Fruit fly (Drosophila melanogaster) whole organism, embryonic: ENCODE measurements around the gene Syx1A.
A peak's percentile ranks its signal among the peaks of the same experiment; 100 is the strongest.

ENCODE experiments used
- Abd-B ChIP-seq: fragments of 200-800 bp; sonication (Bioruptor generic); optimal IDR thresholded peaks from 2 replicates; lab custom pipeline; 2018; ENCODE audit warnings: missing biosample characterization, mild to moderate bottlenecking, missing genetic modification characterization, moderate library complexity
- CG10366 ChIP-seq: fragments of 200-800 bp; sonication (Bioruptor generic); IDR thresholded peaks from 2 replicates; pipeline ENCODE4 v1.3.6; 2022; ENCODE audit warnings: missing biosample characterization, missing genetic modification characterization
- CG10654 ChIP-seq: fragments of 200-800 bp; sonication (Bioruptor generic); optimal IDR thresholded peaks from 2 replicates; lab custom pipeline; 2016; ENCODE audit warnings: missing biosample characterization, missing genetic modification characterization
- CG1233 ChIP-seq: fragments of 200-800 bp; sonication (Bioruptor generic); optimal IDR thresholded peaks from 4 replicates; lab custom pipeline; 2018; ENCODE audit warnings: missing biosample characterization, mild to moderate bottlenecking, missing genetic modification characterization
- CG14710 ChIP-seq: fragments of 200-800 bp; sonication (Bioruptor generic); optimal IDR thresholded peaks from 3 replicates; lab custom pipeline; 2019; ENCODE audit warnings: missing biosample characterization, mild to moderate bottlenecking, missing genetic modification characterization, moderate library complexity
- CG17385 ChIP-seq: fragments of 200-800 bp; sonication (Bioruptor generic); optimal IDR thresholded peaks from 3 replicates; lab custom pipeline; 2018; ENCODE audit warnings: missing biosample characterization, mild to moderate bottlenecking, missing genetic modification characterization
- CG18011 ChIP-seq: fragments of 200-800 bp; sonication (Bioruptor generic); optimal IDR thresholded peaks from 2 replicates; lab custom pipeline; 2017; ENCODE audit warnings: missing biosample characterization, missing genetic modification characterization, mild to moderate bottlenecking, moderate library complexity, missing genotype
- CG2199 ChIP-seq: fragments of 200-800 bp; sonication (Bioruptor generic); IDR thresholded peaks from 3 replicates; pipeline ENCODE4 v1.3.6; 2022; ENCODE audit warnings: missing biosample characterization, missing genetic modification characterization
- CG30431 ChIP-seq: fragments of 200-800 bp; sonication (Bioruptor generic); optimal IDR thresholded peaks from 2 replicates; lab custom pipeline; 2017; ENCODE audit warnings: missing biosample characterization, missing genetic modification characterization
- CG3163 ChIP-seq: fragments of 200-800 bp; sonication (Bioruptor generic); optimal IDR thresholded peaks from 3 replicates; lab custom pipeline; 2016; ENCODE audit warnings: missing biosample characterization, missing genetic modification characterization
- CG42726 ChIP-seq: fragments of 200-800 bp; sonication (Bioruptor generic); IDR thresholded peaks from 2 replicates; pipeline ENCODE4 v1.3.6; 2022; ENCODE audit warnings: missing biosample characterization, missing genetic modification characterization; ENCODE audit not compliant: partially characterized antibody
- CG4404 ChIP-seq: fragments of 200-800 bp; sonication (Bioruptor generic); IDR thresholded peaks from 2 replicates; pipeline ENCODE4 v1.3.6; 2022; ENCODE audit warnings: missing biosample characterization, missing genetic modification characterization
- CG5180 ChIP-seq: fragments of 200-800 bp; sonication (Bioruptor generic); optimal IDR thresholded peaks from 3 replicates; lab custom pipeline; 2017; ENCODE audit warnings: missing biosample characterization, missing genetic modification characterization, mild to moderate bottlenecking, moderate library complexity, missing genetic modification reagents
- CG5245 ChIP-seq: fragments of 200-800 bp; sonication (Bioruptor generic); optimal IDR thresholded peaks from 3 replicates; lab custom pipeline; 2016; ENCODE audit warnings: missing biosample characterization, missing genetic modification characterization
- CG6272 ChIP-seq: fragments of 200-800 bp; sonication (Bioruptor generic); IDR thresholded peaks from 2 replicates; pipeline ENCODE4 v1.3.6; 2022; ENCODE audit warnings: missing biosample characterization, missing genetic modification characterization
- CG8359 ChIP-seq: fragments of 200-800 bp; sonication (Bioruptor generic); optimal IDR thresholded peaks from 2 replicates; lab custom pipeline; 2017; ENCODE audit warnings: missing biosample characterization, mild to moderate bottlenecking, missing genetic modification characterization, borderline replicate concordance
- CG9876 ChIP-seq: fragments of 200-800 bp; sonication (Bioruptor generic); optimal IDR thresholded peaks from 2 replicates; lab custom pipeline; 2016; ENCODE audit warnings: missing biosample characterization, missing genetic modification characterization
- CoRest ChIP-seq: fragments of 200-800 bp; sonication (Bioruptor generic); optimal IDR thresholded peaks from 3 replicates; lab custom pipeline; 2018; ENCODE audit warnings: missing biosample characterization, mild to moderate bottlenecking, missing genetic modification characterization, moderate library complexity
- GATAe ChIP-seq: fragments of 200-800 bp; sonication (Bioruptor generic); conservative IDR thresholded peaks from 2 replicates; pipeline ENCODE4 v1.3.6; 2022; ENCODE audit warnings: missing biosample characterization, missing genetic modification characterization
- H2.0 ChIP-seq: fragments of 200-800 bp; sonication (Bioruptor generic); IDR thresholded peaks from 2 replicates; pipeline ENCODE4 v1.3.6; 2022; ENCODE audit warnings: missing biosample characterization, missing genetic modification characterization
- HHEX ChIP-seq: fragments of 200-800 bp; sonication (Bioruptor generic); optimal IDR thresholded peaks from 3 replicates; lab custom pipeline; 2017; ENCODE audit warnings: missing biosample characterization, mild to moderate bottlenecking, missing genetic modification characterization, missing genetic modification reagents
- Hand ChIP-seq: fragments of 200-800 bp; sonication (Bioruptor generic); optimal IDR thresholded peaks from 2 replicates; lab custom pipeline; 2017; ENCODE audit warnings: mild to moderate bottlenecking, missing biosample characterization, missing genetic modification reagents, missing genetic modification characterization
- Hey ChIP-seq: fragments of 200-800 bp; sonication (Bioruptor generic); optimal IDR thresholded peaks from 3 replicates; lab custom pipeline; 2018; ENCODE audit warnings: missing biosample characterization, mild to moderate bottlenecking, missing genetic modification characterization
- HmgD ChIP-seq: fragments of 200-800 bp; sonication (Bioruptor generic); optimal IDR thresholded peaks from 3 replicates; lab custom pipeline; 2016; ENCODE audit warnings: missing biosample characterization, missing genetic modification characterization
- Hmr ChIP-seq: fragments of 200-800 bp; sonication (Bioruptor generic); optimal IDR thresholded peaks from 3 replicates; lab custom pipeline; 2017; ENCODE audit warnings: mild to moderate bottlenecking, missing biosample characterization, missing genetic modification reagents, missing genetic modification characterization
- Hmx ChIP-seq: fragments of 200-800 bp; sonication (Bioruptor generic); optimal IDR thresholded peaks from 2 replicates; lab custom pipeline; 2016; ENCODE audit warnings: missing biosample characterization, missing genetic modification characterization
- Hr3 ChIP-seq: fragments of 200-800 bp; sonication (Bioruptor generic); optimal IDR thresholded peaks from 3 replicates; lab custom pipeline; 2016; ENCODE audit warnings: missing biosample characterization, missing genetic modification characterization
- Hr39 ChIP-seq: fragments of >200 bp; optimal IDR thresholded peaks from 2 replicates; lab custom pipeline; 2017
- NC2α ChIP-seq: fragments of 200-800 bp; sonication (Bioruptor generic); optimal IDR thresholded peaks from 2 replicates; lab custom pipeline; 2016; ENCODE audit warnings: missing biosample characterization, missing genetic modification characterization
- Nf-YA ChIP-seq: fragments of 200-800 bp; sonication (Bioruptor generic); IDR thresholded peaks from 2 replicates; pipeline ENCODE4 v1.3.6; 2022; ENCODE audit warnings: missing biosample characterization, missing genetic modification characterization
- Nf-YB ChIP-seq: fragments of 200-800 bp; sonication (Bioruptor generic); optimal IDR thresholded peaks from 3 replicates; lab custom pipeline; 2019; ENCODE audit warnings: missing biosample characterization, mild to moderate bottlenecking, missing genetic modification characterization, moderate library complexity
- Oli ChIP-seq: fragments of 200-800 bp; sonication (Bioruptor generic); optimal IDR thresholded peaks from 2 replicates; lab custom pipeline; 2018; ENCODE audit warnings: missing biosample characterization, mild to moderate bottlenecking, missing genetic modification characterization, moderate library complexity
- Six4 ChIP-seq: fragments of 200-800 bp; sonication (Bioruptor generic); optimal IDR thresholded peaks from 2 replicates; lab custom pipeline; 2016; ENCODE audit warnings: missing biosample characterization, missing genetic modification characterization
- YL-1 ChIP-seq: fragments of 200-800 bp; sonication (Bioruptor generic); optimal IDR thresholded peaks from 3 replicates; lab custom pipeline; 2017; ENCODE audit warnings: missing biosample characterization, mild to moderate bottlenecking, missing genetic modification characterization
- abd-A ChIP-seq: fragments of 200-800 bp; sonication (Bioruptor generic); optimal IDR thresholded peaks from 3 replicates; lab custom pipeline; 2019; ENCODE audit warnings: missing biosample characterization, mild to moderate bottlenecking, missing genetic modification characterization, moderate library complexity
- bcd ChIP-seq: fragments of 200-800 bp; sonication (Bioruptor generic); optimal IDR thresholded peaks from 2 replicates; lab custom pipeline; 2017; ENCODE audit warnings: missing biosample characterization, mild to moderate bottlenecking, missing genetic modification characterization
- bowl ChIP-seq: fragments of 200-800 bp; sonication (Bioruptor generic); IDR thresholded peaks from 2 replicates; pipeline ENCODE4 v1.3.6; 2022; ENCODE audit warnings: missing biosample characterization, missing genetic modification characterization
- bsh ChIP-seq, 2 experiments: fragments of 200-800 bp; sonication (Bioruptor generic); optimal IDR thresholded peaks; 2 replicates each; lab custom pipeline; 2017 to 2018; ENCODE audit warnings: mild to moderate bottlenecking in 2 of 2, missing biosample characterization in 2 of 2, missing genetic modification characterization in 2 of 2, moderate library complexity in 1 of 2
- cg ChIP-seq: fragments of 200-800 bp; sonication (Bioruptor generic); optimal IDR thresholded peaks from 3 replicates; lab custom pipeline; 2019; ENCODE audit warnings: missing biosample characterization, mild to moderate bottlenecking, missing genetic modification characterization, moderate library complexity
- dm ChIP-seq: fragments of 200-800 bp; sonication (Bioruptor generic); optimal IDR thresholded peaks from 3 replicates; lab custom pipeline; 2016; ENCODE audit warnings: missing biosample characterization, missing genetic modification characterization
- dmrt11E ChIP-seq: fragments of 200-800 bp; sonication (Bioruptor generic); optimal IDR thresholded peaks from 3 replicates; lab custom pipeline; 2018; ENCODE audit warnings: missing biosample characterization, mild to moderate bottlenecking, missing genetic modification characterization, moderate library complexity
- ems ChIP-seq: fragments of 200-800 bp; sonication (Bioruptor generic); optimal IDR thresholded peaks from 3 replicates; lab custom pipeline; 2016; ENCODE audit warnings: missing biosample characterization, missing genetic modification characterization
- gem ChIP-seq: fragments of 200-800 bp; sonication (Bioruptor generic); optimal IDR thresholded peaks from 2 replicates; lab custom pipeline; 2019; ENCODE audit warnings: missing biosample characterization, mild to moderate bottlenecking, missing genetic modification characterization, moderate library complexity
- gsb ChIP-seq: fragments of 200-800 bp; sonication (Bioruptor generic); IDR thresholded peaks from 2 replicates; pipeline ENCODE4 v1.3.6; 2022; ENCODE audit warnings: missing biosample characterization, missing genetic modification characterization
- kah ChIP-seq: fragments of 200-800 bp; sonication (Bioruptor generic); optimal IDR thresholded peaks from 2 replicates; lab custom pipeline; 2018; ENCODE audit warnings: missing biosample characterization, mild to moderate bottlenecking, missing genetic modification characterization
- mirr ChIP-seq: fragments of 200-800 bp; sonication (Bioruptor generic); optimal IDR thresholded peaks from 3 replicates; lab custom pipeline; 2018; ENCODE audit warnings: missing biosample characterization, mild to moderate bottlenecking, missing genetic modification characterization
- nerfin-1 ChIP-seq: fragments of 200-800 bp; sonication (Bioruptor generic); optimal IDR thresholded peaks from 3 replicates; lab custom pipeline; 2019; ENCODE audit warnings: missing biosample characterization, mild to moderate bottlenecking, missing genetic modification characterization, moderate library complexity
- pfk ChIP-seq: fragments of 200-800 bp; sonication (Bioruptor generic); optimal IDR thresholded peaks from 2 replicates; lab custom pipeline; 2018; ENCODE audit warnings: missing biosample characterization, mild to moderate bottlenecking, missing genetic modification characterization, moderate library complexity
- sens-2 ChIP-seq: fragments of 200-800 bp; sonication (Bioruptor generic); IDR thresholded peaks from 2 replicates; pipeline ENCODE4 v1.3.6; 2022; ENCODE audit warnings: missing biosample characterization, missing genetic modification characterization
- sisA ChIP-seq: fragments of 200-800 bp; sonication (Bioruptor generic); IDR thresholded peaks from 2 replicates; pipeline ENCODE4 v1.3.6; 2022; ENCODE audit warnings: missing biosample characterization, missing genetic modification characterization
- tll ChIP-seq, 2 experiments: fragments of 200-800 bp in 1 of 2; fragments of >200 bp in 1 of 2; sonication (Bioruptor generic) in 1 of 2; optimal IDR thresholded peaks; 2 replicates each; lab custom pipeline; 2017 to 2019; ENCODE audit warnings: missing biosample characterization in 2 of 2, missing genetic modification characterization in 2 of 2, mild to moderate bottlenecking in 1 of 2, moderate library complexity in 1 of 2

The Syx1A gene

DNA sequence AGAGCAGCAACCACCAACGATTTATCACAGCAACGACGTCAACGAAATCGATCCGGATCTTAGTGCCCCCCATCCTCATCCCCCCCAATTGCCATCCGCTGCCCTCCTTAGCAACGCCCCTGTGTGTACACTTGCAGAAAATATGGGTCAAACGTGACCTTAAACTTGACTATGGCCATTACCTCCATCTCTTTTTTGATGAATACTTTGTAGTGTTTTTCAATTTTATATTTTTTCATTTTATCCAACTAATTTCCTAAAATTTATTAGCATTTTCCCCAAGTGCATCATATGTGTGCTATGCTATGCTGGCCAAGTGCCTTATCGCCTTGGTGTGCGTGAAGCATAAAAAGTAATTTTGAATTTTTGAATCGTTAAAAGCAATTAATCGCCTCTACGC lies 37.4 kb upstream of the Syx1A start (continued):
- TF ChIP-seq CG2199 (no peak), CG14710 (peak; percentile 20), GATAe (GFP tag; lab: Robert Waterston, UW) (no peak), mirr (GFP tag; lab: Kevin White, UChicago) (no peak), sens-2 (GFP tag; lab: Robert Waterston, UW) (no peak), bcd (peak; percentile 26), nerfin-1 (tag; lab: Kevin White, UChicago) (no peak), gem (tag; lab: Kevin White, UChicago) (peak; percentile 60), sisA (GFP tag; lab: Robert Waterston, UW) (peak; percentile 60), H2.0 (GFP tag; lab: Robert Waterston, UW) (no peak), CG17385 (GFP tag; lab: Kevin White, UChicago) (peak; percentile 0), CG4404 (no peak), Nf-YA (no peak), Hey (tag; lab: Kevin White, UChicago) (no peak), Hand (no peak), cg (GFP tag; lab: Kevin White, UChicago) (no peak), bsh (GFP tag; optimal IDR thresholded peaks at IDR 0.05; lab: Kevin White, UChicago) (peak; percentile 30 to 58), Six4 (GFP tag; lab: Kevin White, UChicago) (no peak), HmgD (no peak), Nf-YB (GFP tag; lab: Kevin White, UChicago) (no peak), CG5245 (GFP tag; lab: Kevin White, UChicago) (peak; percentile 18), dmrt11E (peak; percentile 23), Hr39 (no peak), abd-A (tag; lab: Kevin White, UChicago) (no peak), CG3163 (GFP tag; lab: Kevin White, UChicago) (no peak), NC2α (GFP tag; lab: Kevin White, UChicago) (no peak), HHEX (GFP tag; lab: Kevin White, UChicago) (no peak), CG10366 (GFP tag; lab: Robert Waterston, UW) (peak; percentile 21; the same call in 1 of the 2 replicates), CoRest (tag; lab: Kevin White, UChicago) (no peak), CG5180 (no peak), CG10654 (GFP tag; lab: Kevin White, UChicago) (no peak), CG30431 (no peak), bowl (GFP tag; lab: Robert Waterston, UW) (no peak), Hmx (GFP tag; lab: Kevin White, UChicago) (no peak), CG9876 (GFP tag; lab: Kevin White, UChicago) (no peak), kah (GFP tag; lab: Kevin White, UChicago) (no peak), gsb (GFP tag; lab: Robert Waterston, UW) (no peak), CG42726 (GFP tag; lab: Robert Waterston, UW) (no peak), tll (GFP tag; optimal IDR thresholded peaks at IDR 0.05; lab: Kevin White, UChicago) (no peak), CG8359 (GFP tag; lab: Kevin White, UChicago) (no peak), CG1233 (GFP tag; lab: Kevin White, UChicago) (no peak), Abd-B (GFP tag; lab: Kevin White, UChicago) (no peak), pfk (no peak), Oli (no peak), Hmr (GFP tag; lab: Kevin White, UChicago) (no peak), ems (GFP tag; lab: Kevin White, UChicago) (peak; percentile 0), YL-1 (no peak), dm (no peak), Hr3 (GFP tag; lab: Kevin White, UChicago) (no peak), CG18011 (GFP tag; lab: Kevin White, UChicago) (no peak), CG6272 (GFP tag; lab: Robert Waterston, UW) (no peak)
